Fruit fly (Drosophila melanogaster) whole organism, embryonic: ENCODE results near the gene Dhc62B.
A peak's percentile ranks its signal among the peaks of the same experiment; 100 is the strongest.

Experiments
- Atf6 ChIP-seq: fragments of 200-800 bp; sonication (Bioruptor generic); IDR thresholded peaks from 2 replicates; pipeline ENCODE4 v1.3.6; 2022; ENCODE audit warnings: missing biosample characterization, missing genetic modification characterization
- CG10267 ChIP-seq: fragments of 200-800 bp; sonication (Bioruptor generic); optimal IDR thresholded peaks from 2 replicates; lab custom pipeline; 2018; ENCODE audit warnings: missing biosample characterization, mild to moderate bottlenecking, missing genetic modification characterization, moderate library complexity
- CG10959 ChIP-seq: fragments of 200-800 bp; sonication (Bioruptor generic); IDR thresholded peaks from 2 replicates; pipeline ENCODE4 v1.3.6; 2022; ENCODE audit warnings: missing biosample characterization, missing genetic modification characterization
- CG11247 ChIP-seq: fragments of 200-800 bp; sonication (Bioruptor generic); IDR thresholded peaks from 2 replicates; pipeline ENCODE4 v1.3.6; 2022; ENCODE audit warnings: missing biosample characterization, missing genetic modification characterization
- CG13287 ChIP-seq: fragments of 200-800 bp; sonication (Bioruptor generic); IDR thresholded peaks from 2 replicates; pipeline ENCODE4 v1.3.6; 2022; ENCODE audit warnings: missing biosample characterization, missing genetic modification characterization; ENCODE audit not compliant: partially characterized antibody
- CG13424 ChIP-seq: fragments of 200-800 bp; sonication (Bioruptor generic); optimal IDR thresholded peaks from 2 replicates; lab custom pipeline; 2019; ENCODE audit warnings: missing biosample characterization, mild to moderate bottlenecking, missing genetic modification characterization, moderate library complexity
- CG14014 ChIP-seq: fragments of 200-800 bp; sonication (Bioruptor generic); IDR thresholded peaks from 2 replicates; pipeline ENCODE4 v1.3.6; 2022; ENCODE audit warnings: missing biosample characterization, missing genetic modification characterization
- CG16813 ChIP-seq: fragments of 200-800 bp; sonication (Bioruptor generic); IDR thresholded peaks from 3 replicates; pipeline ENCODE4 v1.3.6; 2022; ENCODE audit warnings: missing biosample characterization, missing genetic modification characterization; ENCODE audit not compliant: partially characterized antibody
- CG17186 ChIP-seq: fragments of 200-800 bp; sonication (Bioruptor generic); optimal IDR thresholded peaks from 3 replicates; lab custom pipeline; 2017; ENCODE audit warnings: missing biosample characterization, missing genetic modification reagents, missing genetic modification characterization
- CG2116 ChIP-seq: fragments of 200-800 bp; sonication (Bioruptor generic); optimal IDR thresholded peaks from 3 replicates; lab custom pipeline; 2018; ENCODE audit warnings: missing biosample characterization, mild to moderate bottlenecking, missing genetic modification characterization
- CG2202 ChIP-seq: fragments of 200-800 bp; sonication (Bioruptor generic); optimal IDR thresholded peaks from 2 replicates; lab custom pipeline; 2018; ENCODE audit warnings: missing biosample characterization, mild to moderate bottlenecking, missing genetic modification characterization
- CG2889 ChIP-seq: fragments of 200-800 bp; sonication (Bioruptor generic); IDR thresholded peaks from 3 replicates; pipeline ENCODE4 v1.3.6; 2022; ENCODE audit warnings: missing biosample characterization, missing genetic modification characterization
- CG6791 ChIP-seq: fragments of 200-800 bp; sonication (Bioruptor generic); IDR thresholded peaks from 3 replicates; pipeline ENCODE4 v1.3.6; 2022; ENCODE audit warnings: missing biosample characterization, missing genetic modification characterization; ENCODE audit not compliant: partially characterized antibody
- CG7745 ChIP-seq: fragments of 200-800 bp; sonication (Bioruptor generic); optimal IDR thresholded peaks from 2 replicates; lab custom pipeline; 2018; ENCODE audit warnings: missing biosample characterization, mild to moderate bottlenecking, missing genetic modification characterization, moderate library complexity
- CG7963 ChIP-seq: fragments of 200-800 bp; sonication (Bioruptor generic); IDR thresholded peaks from 3 replicates; pipeline ENCODE4 v1.3.6; 2022; ENCODE audit warnings: missing biosample characterization, missing genetic modification characterization; ENCODE audit not compliant: partially characterized antibody
- CG9727 ChIP-seq: fragments of 200-800 bp; sonication (Bioruptor generic); optimal IDR thresholded peaks from 3 replicates; lab custom pipeline; 2017; ENCODE audit warnings: missing biosample characterization, mild to moderate bottlenecking, missing genetic modification characterization
- CG9817 ChIP-seq: fragments of 200-800 bp; sonication (Bioruptor generic); optimal IDR thresholded peaks from 2 replicates; lab custom pipeline; 2018; ENCODE audit warnings: missing biosample characterization, mild to moderate bottlenecking, missing genetic modification characterization, moderate library complexity
- CkIIα-i1 ChIP-seq: fragments of 200-800 bp; sonication (Bioruptor generic); IDR thresholded peaks from 2 replicates; pipeline ENCODE4 v1.3.6; 2022; ENCODE audit warnings: missing biosample characterization, missing genetic modification characterization
- Dll ChIP-seq: fragments of 200-800 bp; sonication (Bioruptor generic); IDR thresholded peaks from 4 replicates; pipeline ENCODE4 v1.3.6; 2022; ENCODE audit warnings: missing biosample characterization, missing genetic modification characterization; ENCODE audit not compliant: partially characterized antibody
- Doc3 ChIP-seq: fragments of 200-800 bp; sonication (Bioruptor generic); IDR thresholded peaks from 3 replicates; pipeline ENCODE4 v1.3.6; 2022; ENCODE audit warnings: missing biosample characterization, missing genetic modification characterization; ENCODE audit not compliant: partially characterized antibody
- Dp ChIP-seq: fragments of 200-800 bp; sonication (Bioruptor generic); optimal IDR thresholded peaks from 2 replicates; lab custom pipeline; 2018; ENCODE audit warnings: missing biosample characterization, mild to moderate bottlenecking, missing genetic modification characterization, moderate library complexity
- E2f2 ChIP-seq: fragments of 200-800 bp; sonication (Bioruptor generic); IDR thresholded peaks from 2 replicates; pipeline ENCODE4 v1.3.6; 2022; ENCODE audit warnings: missing biosample characterization, missing genetic modification characterization
- GATAe ChIP-seq: fragments of 200-800 bp; sonication (Bioruptor generic); conservative IDR thresholded peaks from 2 replicates; pipeline ENCODE4 v1.3.6; 2022; ENCODE audit warnings: missing biosample characterization, missing genetic modification characterization
- H2.0 ChIP-seq: fragments of 200-800 bp; sonication (Bioruptor generic); IDR thresholded peaks from 2 replicates; pipeline ENCODE4 v1.3.6; 2022; ENCODE audit warnings: missing biosample characterization, missing genetic modification characterization
- HLH4C ChIP-seq: fragments of 200-800 bp; sonication (Bioruptor generic); IDR thresholded peaks from 3 replicates; pipeline ENCODE4 v1.3.6; 2022; ENCODE audit warnings: missing biosample characterization, missing genetic modification characterization; ENCODE audit not compliant: partially characterized antibody
- Hr51 ChIP-seq, 2 experiments: fragments of 200-800 bp; sonication (Bioruptor generic); optimal IDR thresholded peaks; 2 replicates in 1 of 2; 3 replicates in 1 of 2; lab custom pipeline; 2016 to 2018; ENCODE audit warnings: missing biosample characterization in 2 of 2, missing genetic modification characterization in 2 of 2, mild to moderate bottlenecking in 1 of 2, moderate library complexity in 1 of 2
- MBD-R2 ChIP-seq: fragments of 200-800 bp; sonication (Bioruptor generic); IDR thresholded peaks from 2 replicates; pipeline ENCODE4 v1.3.6; 2022; ENCODE audit warnings: missing biosample characterization, missing genetic modification characterization
- Mrtf ChIP-seq: fragments of 200-800 bp; sonication (Bioruptor generic); IDR thresholded peaks from 3 replicates; pipeline ENCODE4 v1.3.6; 2022; ENCODE audit warnings: missing biosample characterization, missing genetic modification characterization
- NFAT ChIP-seq: fragments of 200-800 bp; sonication (Bioruptor generic); IDR thresholded peaks from 2 replicates; pipeline ENCODE4 v1.3.6; 2022; ENCODE audit warnings: missing biosample characterization, missing genetic modification characterization
- Pdp1 ChIP-seq, 2 experiments: fragments of 200-800 bp; sonication (Bioruptor generic); optimal IDR thresholded peaks; 3 replicates each; lab custom pipeline; 2016; ENCODE audit warnings: missing biosample characterization in 2 of 2, missing genetic modification characterization in 2 of 2, mild to moderate bottlenecking in 1 of 2, moderate library complexity in 1 of 2
- Scr ChIP-seq: fragments of 200-800 bp; sonication (Bioruptor generic); IDR thresholded peaks from 2 replicates; pipeline ENCODE4 v1.3.6; 2022; ENCODE audit warnings: missing biosample characterization, missing genetic modification characterization; ENCODE audit not compliant: partially characterized antibody
- amos ChIP-seq: fragments of 200-800 bp; sonication (Bioruptor generic); IDR thresholded peaks from 2 replicates; pipeline ENCODE4 v1.3.6; 2022; ENCODE audit warnings: missing biosample characterization, missing genetic modification characterization; ENCODE audit not compliant: partially characterized antibody
- bbx ChIP-seq: fragments of 200-800 bp; sonication (Bioruptor generic); IDR thresholded peaks from 2 replicates; pipeline ENCODE4 v1.3.6; 2022; ENCODE audit warnings: missing biosample characterization, missing genetic modification characterization; ENCODE audit not compliant: partially characterized antibody
- chif ChIP-seq, 2 experiments: fragments of 200-800 bp; sonication (Bioruptor generic); optimal IDR thresholded peaks; 3 replicates each; lab custom pipeline; 2016; ENCODE audit warnings: missing biosample characterization in 2 of 2, missing genetic modification characterization in 2 of 2
- chn ChIP-seq: fragments of 200-800 bp; sonication (Bioruptor generic); optimal IDR thresholded peaks from 2 replicates; lab custom pipeline; 2016; ENCODE audit warnings: missing biosample characterization, missing genetic modification characterization
- crp ChIP-seq, 2 experiments: fragments of 200-800 bp; sonication (Bioruptor generic); optimal IDR thresholded peaks; 2 replicates in 1 of 2; 3 replicates in 1 of 2; lab custom pipeline; 2017; ENCODE audit warnings: missing biosample characterization in 2 of 2, missing genetic modification characterization in 2 of 2, mild to moderate bottlenecking in 1 of 2, moderate library complexity in 1 of 2
- fu2 ChIP-seq: fragments of 200-800 bp; sonication (Bioruptor generic); optimal IDR thresholded peaks from 2 replicates; lab custom pipeline; 2016; ENCODE audit warnings: missing biosample characterization, missing genetic modification characterization
- hbn ChIP-seq: fragments of 200-800 bp; sonication (Bioruptor generic); IDR thresholded peaks from 2 replicates; pipeline ENCODE4 v1.3.6; 2022; ENCODE audit warnings: missing biosample characterization, missing genetic modification characterization; ENCODE audit not compliant: partially characterized antibody
- knrl ChIP-seq: fragments of 200-800 bp; sonication (Bioruptor generic); IDR thresholded peaks from 3 replicates; pipeline ENCODE4 v1.3.6; 2022; ENCODE audit warnings: missing biosample characterization, missing genetic modification characterization; ENCODE audit not compliant: partially characterized antibody
- lab ChIP-seq: fragments of 200-800 bp; sonication (Bioruptor generic); optimal IDR thresholded peaks from 3 replicates; lab custom pipeline; 2017; ENCODE audit warnings: missing biosample characterization, missing genetic modification characterization, mild to moderate bottlenecking, moderate library complexity, missing genetic modification reagents
- pzg ChIP-seq: fragments of 200-800 bp; sonication (Bioruptor generic); optimal IDR thresholded peaks from 3 replicates; lab custom pipeline; 2018; ENCODE audit warnings: missing biosample characterization, mild to moderate bottlenecking, missing genetic modification characterization, moderate library complexity
- sc ChIP-seq, 3 experiments: fragments of >200 bp in 2 of 3; fragments of 200-800 bp in 1 of 3; sonication (Bioruptor generic) in 1 of 3; optimal IDR thresholded peaks; 2 replicates in 2 of 3; 3 replicates in 1 of 3; lab custom pipeline; 2017; ENCODE audit warnings: mild to moderate bottlenecking in 1 of 3, missing biosample characterization in 1 of 3, missing genetic modification characterization in 1 of 3, missing genetic modification reagents in 1 of 3
- sim ChIP-seq: fragments of 200-800 bp; sonication (Bioruptor generic); IDR thresholded peaks from 2 replicates; pipeline ENCODE4 v1.3.6; 2022; ENCODE audit warnings: missing biosample characterization, missing genetic modification characterization
- sug ChIP-seq: fragments of 200-800 bp; optimal IDR thresholded peaks from 2 replicates; lab custom pipeline; 2019; ENCODE audit warnings: missing biosample characterization, mild to moderate bottlenecking, missing genetic modification characterization, moderate library complexity
- yki ChIP-seq: fragments of >200 bp; optimal IDR thresholded peaks from 3 replicates; lab custom pipeline; 2018
- zen2 ChIP-seq: fragments of 200-800 bp; sonication (Bioruptor generic); IDR thresholded peaks from 3 replicates; pipeline ENCODE4 v1.3.6; 2022; ENCODE audit warnings: missing biosample characterization, missing genetic modification characterization; ENCODE audit not compliant: partially characterized antibody

Dhc62B gene

dm6 chr3L:1784092-1784491, 12.5 kb upstream of the Dhc62B start (continued):
- TF ChIP-seq CG9817 (tag; lab: Kevin White, UChicago) (no peak), GATAe (GFP tag; lab: Robert Waterston, UW) (peak; percentile 73), CG10267 (tag; lab: Kevin White, UChicago) (no peak)

- TF ChIP-seq chif (GFP tag; optimal IDR thresholded peaks at IDR 0.05; lab: Kevin White, UChicago) (no peak), HLH4C (GFP tag; lab: Robert Waterston, UW) (peak; percentile 64), Atf6 (GFP tag; lab: Robert Waterston, UW) (no peak), Mrtf (GFP tag; lab: Robert Waterston, UW) (no peak), CkIIα-i1 (GFP tag; lab: Robert Waterston, UW) (no peak), fu2 (GFP tag; lab: Kevin White, UChicago) (no peak), sug (no peak), Hr51 (GFP tag; optimal IDR thresholded peaks at IDR 0.05; lab: Kevin White, UChicago) (no peak), CG17186 (GFP tag; lab: Kevin White, UChicago) (peak; percentile 50), pzg (GFP tag; lab: Kevin White, UChicago) (peak; percentile 24), Dp (peak; percentile 7), zen2 (GFP tag; lab: Robert Waterston, UW) (peak; percentile 53; the same call in 1 of the 3 replicates), hbn (peak; percentile 28; the same call in 1 of the 2 replicates), CG2202 (no peak), CG16813 (GFP tag; lab: Robert Waterston, UW) (0 out of 3 replicates have a peak, but pooled peaks have one; percentile 14), Dll (GFP tag; lab: Robert Waterston, UW) (peak; percentile 63; the same call in 2 of the 4 replicates), CG7745 (tag; lab: Kevin White, UChicago) (no peak), sc (optimal IDR thresholded peaks at IDR 0.05; lab: Kevin White, UChicago) (no peak), sc (GFP tag; optimal IDR thresholded peaks at IDR 0.05; lab: Kevin White, UChicago) (no peak), NFAT (no peak), CG11247 (no peak), crp (GFP tag; optimal IDR thresholded peaks at IDR 0.05; lab: Kevin White, UChicago) (peak in 1 of 2 experiments; percentile 86), CG2889 (GFP tag; lab: Robert Waterston, UW) (no peak), CG7963 (GFP tag; lab: Robert Waterston, UW) (peak; percentile 49; the same call in 1 of the 3 replicates), CG9727 (no peak), yki (no peak), CG14014 (no peak), knrl (GFP tag; lab: Robert Waterston, UW) (no peak), CG13424 (tag; lab: Kevin White, UChicago) (no peak), H2.0 (GFP tag; lab: Robert Waterston, UW) (no peak), chn (GFP tag; lab: Kevin White, UChicago) (no peak), Scr (peak; percentile 37), CG2116 (GFP tag; lab: Kevin White, UChicago) (peak; percentile 26), CG13287 (GFP tag; lab: Robert Waterston, UW) (peak; percentile 65), lab (GFP tag; lab: Kevin White, UChicago) (no peak), Doc3 (GFP tag; lab: Robert Waterston, UW) (peak; percentile 43; the same call in 2 of the 3 replicates), amos (GFP tag; lab: Robert Waterston, UW) (peak; percentile 40; the same call in 1 of the 2 replicates), CG10959 (GFP tag; lab: Robert Waterston, UW) (no peak), Pdp1 (GFP tag; optimal IDR thresholded peaks at IDR 0.05; lab: Kevin White, UChicago) (peak in 1 of 2 experiments; percentile 76), bbx (GFP tag; lab: Robert Waterston, UW) (peak; percentile 44), E2f2 (GFP tag; lab: Robert Waterston, UW) (peak; percentile 29; the same call in 1 of the 2 replicates), sim (GFP tag; lab: Robert Waterston, UW) (no peak), MBD-R2 (GFP tag; lab: Robert Waterston, UW) (peak; percentile 86), CG6791 (GFP tag; lab: Robert Waterston, UW) (peak; percentile 36; the same call in 1 of the 3 replicates)
Observed at dm6 chr3L:1777249-1777648, 5.7 kb upstream of the Dhc62B start, which contains the start of the genes CG2021 and mRpL46. CG2021 (minus strand) TSS chr3L:1777411. mRpL46 (plus strand) TSS chr3L:1777439.
